Fruit fly (Drosophila melanogaster): Measurements from ENCODE around the gene CG34260.
A peak's percentile ranks its signal among the peaks of the same experiment; 100 is the strongest.

Gene CG34260

DNA sequence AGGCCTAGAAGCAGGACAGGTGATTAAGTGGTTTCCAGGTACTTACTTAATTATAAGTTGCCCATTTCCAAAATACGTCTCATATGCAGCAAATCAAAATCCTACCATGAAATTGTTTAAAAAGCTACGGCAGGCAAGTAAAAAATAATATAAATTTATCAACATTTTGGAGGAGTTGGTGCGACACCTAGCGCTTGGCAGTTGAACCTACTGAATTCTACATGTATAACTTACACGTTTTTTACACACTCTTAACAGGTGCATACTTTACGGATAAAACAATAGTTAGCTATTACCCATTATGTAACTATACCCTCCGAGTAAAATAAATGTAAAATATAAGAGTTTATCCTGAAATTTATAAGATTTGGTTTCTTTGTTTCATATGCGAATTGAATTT is 2.5 kb upstream of the CG34260 start:
- TF ChIP-seq CG17806 (tag; optimal IDR thresholded peaks at IDR 0.05) (no peak), CG14655 (GFP tag; optimal IDR thresholded peaks at IDR 0.05) (peak; percentile 11), CG34367 (tag; optimal IDR thresholded peaks at IDR 0.05) (no peak), D1 (tag; optimal IDR thresholded peaks at IDR 0.05) (peak; percentile 39)

DNA sequence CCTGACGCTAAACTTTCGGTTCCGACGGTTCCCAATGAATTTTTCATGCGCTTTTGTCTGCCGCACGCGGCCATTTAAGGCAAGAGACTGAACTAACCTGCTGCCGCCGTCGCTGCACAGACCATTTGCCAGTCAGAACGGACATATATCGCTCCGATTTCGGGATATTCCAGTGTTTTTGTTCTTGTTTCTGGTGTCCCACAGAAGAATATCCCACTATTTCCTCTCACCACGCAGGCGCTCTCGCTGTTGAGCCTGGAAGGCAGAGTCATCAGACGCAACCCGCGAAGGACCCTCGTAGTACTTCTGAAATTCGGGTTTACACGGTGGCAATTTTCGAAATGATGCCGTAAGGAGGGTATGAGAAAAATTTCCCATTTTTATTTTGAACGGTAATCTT is 5.2 kb downstream of the CG34260 start, which contains the start of gene cmpy:
Gene cmpy, minus strand, starts transcription at position 101 of the 400 bp plus-strand sequence.
- no peak for TF ChIP-seq CG8301 (tag; optimal IDR thresholded peaks at IDR 0.05)
- TF ChIP-seq CG15710 (tag; optimal IDR thresholded peaks at IDR 0.05): no peak
- no peak for TF ChIP-seq CG14655 (GFP tag; optimal IDR thresholded peaks at IDR 0.05)
- TF ChIP-seq EcR (GFP tag; optimal IDR thresholded peaks at IDR 0.05): no peak
- TF ChIP-seq CG9948 (tag; optimal IDR thresholded peaks at IDR 0.05): no peak
- no peak for TF ChIP-seq CG10348 (GFP tag; IDR thresholded peaks at IDR 0.05)
- TF ChIP-seq CG12605 (GFP tag; IDR thresholded peaks at IDR 0.05): no peak
- no peak for TF ChIP-seq Ets98B (GFP tag; IDR thresholded peaks at IDR 0.05)
- TF ChIP-seq CG34367 (tag; optimal IDR thresholded peaks at IDR 0.05): no peak
- TF ChIP-seq rn (GFP tag; IDR thresholded peaks at IDR 0.05): no peak
- TF ChIP-seq CG32121 (GFP tag; IDR thresholded peaks at IDR 0.05): no peak
- TF ChIP-seq CG8159 (tag; optimal IDR thresholded peaks at IDR 0.05): no peak
- TF ChIP-seq Pif1A (GFP tag; optimal IDR thresholded peaks at IDR 0.05): no peak
- TF ChIP-seq D1 (tag; optimal IDR thresholded peaks at IDR 0.05): no peak
- TF ChIP-seq CG13204 (GFP tag; optimal IDR thresholded peaks at IDR 0.05): no peak
- no peak for TF ChIP-seq Snoo (tag; optimal IDR thresholded peaks at IDR 0.05)
- TF ChIP-seq gl (tag; optimal IDR thresholded peaks at IDR 0.05): no peak
- no peak for TF ChIP-seq CG17806 (tag; optimal IDR thresholded peaks at IDR 0.05)
- TF ChIP-seq fd96Ca (GFP tag; IDR thresholded peaks at IDR 0.05): no peak

DNA sequence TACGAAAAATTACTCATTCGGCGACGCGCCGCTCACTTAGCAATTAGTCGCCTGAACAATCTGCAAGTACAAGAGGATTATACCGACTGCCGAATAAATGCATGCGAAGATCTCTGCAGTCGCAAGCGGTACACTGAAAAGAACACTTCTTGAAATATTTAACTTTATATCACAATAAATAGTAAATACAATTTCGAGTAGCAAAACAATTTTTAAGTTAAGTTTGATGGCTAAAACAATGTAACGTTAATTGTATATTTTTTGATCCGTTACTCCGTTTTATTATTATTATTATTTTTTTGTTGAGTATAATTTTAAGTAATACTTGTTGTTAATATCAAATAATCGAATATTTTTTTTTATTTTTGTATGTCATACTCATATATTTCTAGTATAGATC is 15.5 kb downstream of the CG34260 start:
- no peak for TF ChIP-seq Pif1A (GFP tag; optimal IDR thresholded peaks at IDR 0.05)
- no peak for TF ChIP-seq Pif1B (GFP tag; optimal IDR thresholded peaks at IDR 0.05)
- peak; percentile 20 for TF ChIP-seq CG8159 (tag; optimal IDR thresholded peaks at IDR 0.05)
- peak; percentile 17 for TF ChIP-seq Snoo (tag; optimal IDR thresholded peaks at IDR 0.05)
- no peak for TF ChIP-seq EcR (GFP tag; optimal IDR thresholded peaks at IDR 0.05)
- peak; percentile 15 for TF ChIP-seq CG9948 (tag; optimal IDR thresholded peaks at IDR 0.05)

DNA sequence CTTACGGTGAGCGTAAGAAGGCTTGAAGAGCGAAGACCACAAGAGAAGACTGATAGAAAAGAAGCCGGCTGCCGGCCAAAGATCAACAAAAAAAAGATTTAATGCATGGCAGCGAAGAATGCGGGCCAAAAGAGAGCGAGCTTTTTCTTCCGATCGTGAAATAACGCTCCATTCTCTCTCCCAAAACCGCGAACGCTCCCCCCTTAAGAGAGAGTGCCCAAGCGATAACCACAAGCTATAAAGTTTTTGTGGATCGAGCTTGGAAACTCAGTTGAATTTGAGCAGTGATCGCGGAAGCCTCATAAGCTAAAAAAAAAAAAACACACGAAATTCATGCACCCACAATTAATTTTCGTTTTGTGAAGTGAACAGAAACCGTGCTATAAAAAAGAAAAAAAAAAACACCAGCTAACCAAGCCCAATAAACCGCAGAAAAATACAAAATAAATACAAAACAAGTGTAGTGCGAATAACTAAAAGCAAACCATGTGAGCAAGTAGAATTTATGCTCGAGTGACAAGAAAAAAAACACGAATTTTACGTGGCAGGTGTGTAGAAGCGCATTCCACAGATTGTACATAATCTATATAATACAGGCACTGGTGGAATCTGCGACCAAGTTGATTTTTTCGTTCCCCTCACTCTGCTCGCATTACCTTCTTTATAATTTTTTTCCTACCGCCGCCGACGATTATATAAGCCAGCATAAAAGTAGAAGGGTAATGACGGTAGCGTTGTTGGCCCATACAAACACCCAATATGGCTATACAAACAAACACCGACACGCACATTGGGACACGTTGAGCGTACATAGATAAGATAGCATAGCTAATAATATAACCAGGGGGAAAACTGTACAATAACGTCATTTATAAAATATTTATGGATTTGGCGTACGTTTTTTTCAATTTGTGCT is 16.7 kb downstream of the CG34260 start, which contains the start of gene CG13252:
Gene CG13252, plus strand, starts transcription at position 269 of the 916 bp plus-strand sequence.
- TF ChIP-seq Ets98B (GFP tag; IDR thresholded peaks at IDR 0.05) (peak; percentile 60), fd96Ca (GFP tag; IDR thresholded peaks at IDR 0.05) (peak; percentile 35; the same call in 1 of the 3 replicates), rn (GFP tag; IDR thresholded peaks at IDR 0.05) (no peak), CG17806 (tag; optimal IDR thresholded peaks at IDR 0.05) (no peak), CG13204 (GFP tag; optimal IDR thresholded peaks at IDR 0.05) (no peak), Pif1A (GFP tag; optimal IDR thresholded peaks at IDR 0.05) (no peak), CG14655 (GFP tag; optimal IDR thresholded peaks at IDR 0.05) (no peak), CG12605 (GFP tag; IDR thresholded peaks at IDR 0.05) (peak; percentile 50; the same call in 1 of the 2 replicates), EcR (GFP tag; optimal IDR thresholded peaks at IDR 0.05) (no peak), Pif1B (GFP tag; optimal IDR thresholded peaks at IDR 0.05) (no peak), CG32121 (GFP tag; IDR thresholded peaks at IDR 0.05) (peak; percentile 72), CG8301 (tag; optimal IDR thresholded peaks at IDR 0.05) (peak; percentile 3), CG15710 (tag; optimal IDR thresholded peaks at IDR 0.05) (no peak), CG10348 (GFP tag; IDR thresholded peaks at IDR 0.05) (no peak), CG8159 (tag; optimal IDR thresholded peaks at IDR 0.05) (peak; percentile 9), CG9948 (tag; optimal IDR thresholded peaks at IDR 0.05) (no peak), CG34367 (tag; optimal IDR thresholded peaks at IDR 0.05) (no peak), D1 (tag; optimal IDR thresholded peaks at IDR 0.05) (no peak), CG4496 (GFP tag; IDR thresholded peaks at IDR 0.05) (peak; percentile 54; the same call in 2 of the 3 replicates), Snoo (tag; optimal IDR thresholded peaks at IDR 0.05) (peak; percentile 40), gl (tag; optimal IDR thresholded peaks at IDR 0.05) (peak; percentile 24)

DNA sequence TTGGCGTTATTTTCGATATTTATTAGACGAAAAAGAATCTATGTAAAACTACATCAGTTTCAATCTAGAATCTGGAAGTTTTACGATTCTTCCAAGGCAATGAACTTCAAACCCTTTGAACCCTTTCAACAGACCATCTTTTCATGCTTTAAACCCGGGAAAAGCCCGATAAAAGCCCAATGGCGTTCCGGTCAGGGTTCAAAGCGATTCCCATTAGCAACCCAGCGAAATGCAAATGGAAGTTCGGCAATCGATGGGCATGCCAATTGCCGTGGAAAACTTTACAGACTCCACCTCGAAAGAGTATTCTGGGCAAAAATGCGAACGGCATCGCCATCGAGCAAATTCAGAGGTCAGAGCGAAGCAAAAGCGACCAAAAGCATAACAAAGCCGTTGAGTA is 18.6 kb downstream of the CG34260 start:
- TF ChIP-seq fd96Ca (GFP tag; IDR thresholded peaks at IDR 0.05): no peak
- no peak for TF ChIP-seq Snoo (tag; optimal IDR thresholded peaks at IDR 0.05)
- TF ChIP-seq CG4496 (GFP tag; IDR thresholded peaks at IDR 0.05): 0 out of 3 replicates have a peak, but pooled peaks have one; percentile 28
- no peak for TF ChIP-seq CG17806 (tag; optimal IDR thresholded peaks at IDR 0.05)
- no peak for TF ChIP-seq CG10348 (GFP tag; IDR thresholded peaks at IDR 0.05)
- peak; percentile 4 for TF ChIP-seq CG9948 (tag; optimal IDR thresholded peaks at IDR 0.05)
- no peak for TF ChIP-seq Pif1A (GFP tag; optimal IDR thresholded peaks at IDR 0.05)
- TF ChIP-seq CG8159 (tag; optimal IDR thresholded peaks at IDR 0.05): peak; percentile 31

All from whole organism, pupa.